Worm (Caenorhabditis elegans) whole organism, mixed stage, embryonic: Measurements from ENCODE around the gene dbn-1.

Source experiments
- snpc-4 ChIP-seq: fragments of 150-350 bp; optimal IDR thresholded peaks from 2 replicates; lab custom pipeline; 2014; ENCODE audit warnings: missing biosample characterization, missing genetic modification characterization
- unc-62 ChIP-seq: fragments of 150-350 bp; optimal IDR thresholded peaks from 2 replicates; lab custom pipeline; 2014; ENCODE audit warnings: missing biosample characterization, missing genetic modification reagents, missing genetic modification characterization

DNA sequence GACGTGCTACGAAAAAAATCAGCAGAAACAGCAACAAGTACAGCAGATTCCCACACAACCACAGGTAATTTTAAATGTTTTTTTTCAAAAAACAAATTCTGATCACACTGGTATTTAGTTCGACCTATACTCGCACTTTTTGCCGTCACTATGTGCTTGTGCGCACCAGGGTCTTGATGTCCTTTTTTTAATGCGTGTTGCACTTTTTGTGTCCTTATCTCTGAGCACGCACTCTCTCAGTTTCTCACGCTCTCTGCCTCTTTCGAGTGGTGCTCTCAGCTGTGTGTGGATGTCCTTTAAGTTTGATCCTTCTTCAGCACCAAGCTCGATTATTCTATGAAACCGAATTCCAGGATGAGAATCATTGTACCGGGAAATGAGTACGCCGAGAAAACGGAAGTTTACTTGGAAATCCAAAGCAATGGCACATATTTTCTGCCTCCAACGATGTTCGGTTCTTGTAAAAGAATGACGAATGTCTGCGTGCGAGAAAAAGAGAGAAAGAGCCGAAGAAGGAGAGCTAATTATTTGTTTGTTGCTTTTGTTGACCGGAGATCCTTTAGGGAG lies 43.4 kb downstream of the dbn-1 start:
- TF ChIP-seq snpc-4 (no peak), unc-62 (GFP tag; lab: Kevin White, UChicago) (no peak)
